Fruit fly (Drosophila melanogaster): ENCODE measurements around the gene Sbat.

dm6 chr2L:2894356-2894755 lies 16.2 kb downstream of the Sbat start:
- TF ChIP-seq CG15710 (tag; optimal IDR thresholded peaks at IDR 0.05) (no peak), CG8301 (tag; optimal IDR thresholded peaks at IDR 0.05) (no peak), Pif1A (GFP tag; optimal IDR thresholded peaks at IDR 0.05) (no peak), CG17806 (tag; optimal IDR thresholded peaks at IDR 0.05) (no peak), CG32121 (GFP tag; IDR thresholded peaks at IDR 0.05) (no peak), CG4496 (GFP tag; IDR thresholded peaks at IDR 0.05) (no peak), rn (GFP tag; IDR thresholded peaks at IDR 0.05) (no peak), Ets98B (GFP tag; IDR thresholded peaks at IDR 0.05) (no peak), fd96Ca (GFP tag; IDR thresholded peaks at IDR 0.05) (no peak)
